Worm (Caenorhabditis elegans) whole organism, mixed stage, embryonic: ENCODE measurements around the gene nlp-9.

Source experiments
- M03D4.4 ChIP-seq: sonication (generic microtip); optimal IDR thresholded peaks from 2 replicates; lab custom pipeline; 2017; ENCODE audit warnings: mild to moderate bottlenecking, missing genetic modification characterization, missing compliant biosample characterization
- bed-3 ChIP-seq: fragments of 200-800 bp; sonication (Bioruptor generic); optimal IDR thresholded peaks from 3 replicates; lab custom pipeline; 2018; ENCODE audit warnings: mild to moderate bottlenecking, missing genetic modification characterization, moderate library complexity, missing compliant biosample characterization
- blmp-1 ChIP-seq: fragments of 150-350 bp; optimal IDR thresholded peaks from 2 replicates; lab custom pipeline; 2014; ENCODE audit warnings: missing biosample characterization, missing genetic modification characterization
- ceh-39 ChIP-seq: fragments of 150-350 bp; optimal IDR thresholded peaks from 2 replicates; lab custom pipeline; 2014; ENCODE audit warnings: missing biosample characterization, missing genetic modification characterization
- ceh-43 ChIP-seq: fragments of 200-800 bp; sonication (Bioruptor generic); optimal IDR thresholded peaks from 2 replicates; lab custom pipeline; 2018; ENCODE audit warnings: mild to moderate bottlenecking, missing genetic modification characterization, moderate library complexity, missing compliant biosample characterization
- ceh-83 ChIP-seq: fragments of 200-800 bp; sonication (Bioruptor generic); optimal IDR thresholded peaks from 2 replicates; lab custom pipeline; 2018; ENCODE audit warnings: mild to moderate bottlenecking, missing genetic modification characterization, missing compliant biosample characterization
- ces-1 ChIP-seq: fragments of 150-350 bp; optimal IDR thresholded peaks from 2 replicates; lab custom pipeline; 2014; ENCODE audit warnings: missing biosample characterization, missing genetic modification reagents, missing genetic modification characterization
- cnd-1 ChIP-seq: fragments of 200-800 bp; sonication (Bioruptor generic); optimal IDR thresholded peaks from 2 replicates; lab custom pipeline; 2018; ENCODE audit warnings: mild to moderate bottlenecking, missing genetic modification characterization, missing compliant biosample characterization
- drap-1 ChIP-seq: fragments of 200-800 bp; sonication (Bioruptor generic); optimal IDR thresholded peaks from 3 replicates; lab custom pipeline; 2018; ENCODE audit warnings: mild to moderate bottlenecking, missing genetic modification characterization, missing compliant biosample characterization
- elt-1 ChIP-seq: sonication (generic microtip); optimal IDR thresholded peaks from 2 replicates; lab custom pipeline; 2017; ENCODE audit warnings: missing genetic modification characterization, mild to moderate bottlenecking, missing compliant biosample characterization, antibody characterized with exemption, moderate library complexity, borderline replicate concordance; ENCODE audit not compliant: insufficient read depth
- elt-3 ChIP-seq: fragments of 150-350 bp; optimal IDR thresholded peaks from 2 replicates; lab custom pipeline; 2014; ENCODE audit warnings: missing biosample characterization, missing genetic modification characterization
- ham-2 ChIP-seq: fragments of 200-800 bp; sonication (Bioruptor generic); optimal IDR thresholded peaks from 2 replicates; lab custom pipeline; 2018; ENCODE audit warnings: mild to moderate bottlenecking, missing genetic modification characterization, missing compliant biosample characterization
- lin-13 ChIP-seq: fragments of 150-350 bp; optimal IDR thresholded peaks from 2 replicates; lab custom pipeline; 2014; ENCODE audit warnings: missing biosample characterization, missing genetic modification characterization
- lin-32 ChIP-seq: fragments of 200-800 bp; sonication (Bioruptor generic); optimal IDR thresholded peaks from 2 replicates; lab custom pipeline; 2018; ENCODE audit warnings: mild to moderate bottlenecking, missing genetic modification characterization, missing compliant biosample characterization
- mab-5 ChIP-seq: fragments of 150-350 bp; optimal IDR thresholded peaks from 2 replicates; lab custom pipeline; 2014; ENCODE audit warnings: missing biosample characterization, missing genetic modification characterization
- mep-1 ChIP-seq: fragments of 150-350 bp; optimal IDR thresholded peaks from 2 replicates; lab custom pipeline; 2017; ENCODE audit warnings: missing biosample characterization, missing genetic modification reagents, missing genetic modification characterization, inconsistent platforms
- nhr-12 ChIP-seq: fragments of 150-350 bp; optimal IDR thresholded peaks from 2 replicates; lab custom pipeline; 2014; ENCODE audit warnings: missing biosample characterization, missing genetic modification characterization
- nhr-237 ChIP-seq: fragments of 150-350 bp; optimal IDR thresholded peaks from 2 replicates; lab custom pipeline; 2014; ENCODE audit warnings: missing biosample characterization, missing genetic modification characterization
- nhr-28 ChIP-seq: fragments of 150-350 bp; optimal IDR thresholded peaks from 2 replicates; lab custom pipeline; 2014; ENCODE audit warnings: missing biosample characterization, missing genetic modification characterization
- sem-2 ChIP-seq: fragments of 200-800 bp; sonication (Bioruptor generic); optimal IDR thresholded peaks from 2 replicates; lab custom pipeline; 2018; ENCODE audit warnings: mild to moderate bottlenecking, missing genetic modification characterization, missing compliant biosample characterization
- snpc-4 ChIP-seq: fragments of 150-350 bp; optimal IDR thresholded peaks from 2 replicates; lab custom pipeline; 2014; ENCODE audit warnings: missing biosample characterization, missing genetic modification characterization
- sptf-1 ChIP-seq: sonication (generic microtip); optimal IDR thresholded peaks from 2 replicates; lab custom pipeline; 2017; ENCODE audit warnings: mild to moderate bottlenecking, missing genetic modification characterization, moderate library complexity, missing compliant biosample characterization
- tbx-8 ChIP-seq: fragments of 200-800 bp; sonication (Bioruptor generic); optimal IDR thresholded peaks from 2 replicates; lab custom pipeline; 2018; ENCODE audit warnings: mild to moderate bottlenecking, missing genetic modification characterization, moderate library complexity, missing compliant biosample characterization
- unc-120 ChIP-seq: sonication (generic microtip); optimal IDR thresholded peaks from 2 replicates; lab custom pipeline; 2017; ENCODE audit warnings: missing genetic modification characterization, missing compliant biosample characterization; ENCODE audit not compliant: poor library complexity, severe bottlenecking
- unc-39 ChIP-seq: fragments of 150-350 bp; optimal IDR thresholded peaks from 2 replicates; lab custom pipeline; 2014; ENCODE audit warnings: missing biosample characterization, missing genetic modification characterization
- unc-62 ChIP-seq: fragments of 150-350 bp; optimal IDR thresholded peaks from 2 replicates; lab custom pipeline; 2014; ENCODE audit warnings: missing biosample characterization, missing genetic modification reagents, missing genetic modification characterization
- zip-8 ChIP-seq: fragments of 150-350 bp; optimal IDR thresholded peaks from 2 replicates; lab custom pipeline; 2014; ENCODE audit warnings: missing biosample characterization, missing genetic modification characterization

Gene nlp-9

DNA sequence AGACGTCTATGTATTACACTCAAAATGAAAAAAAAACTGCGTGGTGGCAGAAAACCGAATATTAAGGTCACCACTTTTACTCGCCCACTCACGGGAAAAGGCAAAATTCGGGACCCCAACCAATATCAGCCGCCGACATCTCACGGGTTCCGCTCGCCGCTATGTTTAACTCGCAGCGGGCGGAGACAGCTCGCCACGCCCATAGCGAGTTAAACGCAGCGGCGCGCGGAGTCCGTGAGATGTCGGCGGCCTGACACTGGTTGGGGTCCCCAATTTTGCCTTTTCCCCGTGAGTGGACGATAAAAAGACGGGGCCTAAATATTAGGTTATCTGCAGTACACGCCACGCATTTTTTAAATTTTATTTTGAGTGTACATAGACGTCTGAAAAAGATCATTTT lies 36.9 kb upstream of the nlp-9 start:
- no peak for TF ChIP-seq M03D4.4
- TF ChIP-seq nhr-12 (tag; lab: Kevin White, UChicago) = no peak
- no peak for TF ChIP-seq zip-8 (tag; lab: Kevin White, UChicago)
- TF ChIP-seq tbx-8 (GFP tag; lab: Kevin White, UChicago) = no peak
- TF ChIP-seq sptf-1 (tag; lab: Kevin White, UChicago) = no peak
- TF ChIP-seq elt-1 (tag; lab: Kevin White, UChicago) = no peak
- TF ChIP-seq nhr-237 (tag; lab: Kevin White, UChicago) = no peak
- TF ChIP-seq unc-120 (tag; lab: Kevin White, UChicago) = no peak
- TF ChIP-seq, all 35 proteins: peak for 0

- TF ChIP-seq unc-62 (GFP tag; lab: Kevin White, UChicago) (no peak), bed-3 (GFP tag; lab: Kevin White, UChicago) (no peak), ceh-43 (GFP tag; lab: Kevin White, UChicago) (no peak), sem-2 (GFP tag; lab: Kevin White, UChicago) (no peak), drap-1 (GFP tag; lab: Kevin White, UChicago) (no peak), snpc-4 (no peak), ceh-83 (GFP tag; lab: Kevin White, UChicago) (no peak), lin-13 (no peak), blmp-1 (tag; lab: Kevin White, UChicago) (no peak), M03D4.4 (no peak), lin-32 (no peak), zip-8 (tag; lab: Kevin White, UChicago) (no peak), ces-1 (GFP tag; lab: Kevin White, UChicago) (no peak)
These were observed 33.6 kb upstream of the nlp-9 start for ce11 chrV:4185885-4186284.

ce11 chrV:4186453-4187143 lies 32.8 kb upstream of the nlp-9 start:
- TF ChIP-seq nhr-12 (tag; lab: Kevin White, UChicago) (no peak), ham-2 (peak; percentile 6)

DNA sequence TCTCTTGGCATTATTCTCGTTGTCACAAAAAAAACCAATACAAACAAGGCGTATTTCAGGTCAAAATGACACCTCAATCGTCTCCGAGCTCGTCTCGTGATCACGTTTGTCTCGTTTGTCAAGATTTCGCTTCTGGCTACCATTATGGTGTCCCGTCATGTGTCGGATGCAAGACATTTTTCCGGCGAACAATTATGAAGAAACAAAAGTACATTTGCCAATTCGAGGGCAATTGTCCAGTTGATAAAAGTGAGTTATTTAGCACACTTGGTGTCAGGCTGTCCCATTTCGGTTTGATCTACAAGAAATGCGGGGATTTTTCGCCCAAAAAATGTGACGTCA lies 32.3 kb upstream of the nlp-9 start, which contains the start of gene nhr-114:
nhr-114 (plus strand) TSS at position 59 of the 342 bp plus-strand sequence.
- TF ChIP-seq snpc-4 (no peak), mep-1 (tag; lab: Kevin White, UChicago) (no peak)

- TF ChIP-seq ham-2 (no peak), zip-8 (tag; lab: Kevin White, UChicago) (no peak), snpc-4 (no peak), sptf-1 (tag; lab: Kevin White, UChicago) (no peak), ceh-39 (tag; lab: Kevin White, UChicago) (no peak), nhr-237 (tag; lab: Kevin White, UChicago) (no peak), unc-120 (tag; lab: Kevin White, UChicago) (no peak), elt-3 (tag; lab: Kevin White, UChicago) (no peak), unc-39 (no peak), M03D4.4 (no peak), mab-5 (tag; lab: Kevin White, UChicago) (no peak), elt-1 (tag; lab: Kevin White, UChicago) (no peak)
These were observed 29.8 kb upstream of the nlp-9 start for ce11 chrV:4189618-4190017.

ce11 chrV:4190232-4190631 lies 29.2 kb upstream of the nlp-9 start:
- TF ChIP-seq cnd-1 (tag; lab: Kevin White, UChicago) = no peak
- no peak for TF ChIP-seq bed-3 (GFP tag; lab: Kevin White, UChicago)
- TF ChIP-seq nhr-28 (tag; lab: Kevin White, UChicago) = no peak
- no peak for TF ChIP-seq ham-2
